Worm (Caenorhabditis elegans) whole organism, L3 larva: ENCODE measurements around the gene aat-6.

ENCODE experiments used
- eor-1 ChIP-seq, 2 experiments: fragments of 150-350 bp; optimal IDR thresholded peaks; 2 replicates each; lab custom pipeline; 2014 to 2018; ENCODE audit warnings: missing biosample characterization in 2 of 2, missing genetic modification characterization in 2 of 2
- fkh-10 ChIP-seq: sonication (generic microtip); optimal IDR thresholded peaks from 2 replicates; lab custom pipeline; 2017; ENCODE audit warnings: missing biosample characterization, missing genetic modification reagents, missing genetic modification characterization
- jun-1 ChIP-seq: fragments of 150-350 bp; optimal IDR thresholded peaks from 2 replicates; lab custom pipeline; 2014; ENCODE audit warnings: missing biosample characterization, missing genetic modification reagents, missing genetic modification characterization
- lin-39 ChIP-seq: fragments of 150-350 bp; optimal IDR thresholded peaks from 2 replicates; lab custom pipeline; 2018; ENCODE audit warnings: missing biosample characterization, missing genetic modification reagents, missing genetic modification characterization
- nhr-11 ChIP-seq: fragments of 150-350 bp; optimal IDR thresholded peaks from 2 replicates; lab custom pipeline; 2014; ENCODE audit warnings: missing biosample characterization, missing genetic modification characterization
- nhr-237 ChIP-seq: fragments of 150-350 bp; optimal IDR thresholded peaks from 2 replicates; lab custom pipeline; 2014; ENCODE audit warnings: missing biosample characterization, missing genetic modification characterization
- nhr-43 ChIP-seq: sonication (generic microtip); optimal IDR thresholded peaks from 2 replicates; lab custom pipeline; 2016; ENCODE audit warnings: mild to moderate bottlenecking, missing genetic modification characterization, missing compliant biosample characterization; ENCODE audit not compliant: poor library complexity, severe bottlenecking
- pqm-1 ChIP-seq: fragments of 150-350 bp; optimal IDR thresholded peaks from 2 replicates; lab custom pipeline; 2017; ENCODE audit warnings: missing biosample characterization, missing genetic modification characterization, inconsistent platforms
- skn-1 ChIP-seq: fragments of 150-350 bp; optimal IDR thresholded peaks from 2 replicates; lab custom pipeline; 2014; ENCODE audit warnings: missing biosample characterization, missing genetic modification characterization
- tbx-2 ChIP-seq: sonication (generic microtip); optimal IDR thresholded peaks from 2 replicates; lab custom pipeline; 2016; ENCODE audit warnings: mild to moderate bottlenecking, missing genetic modification characterization, missing compliant biosample characterization

DNA sequence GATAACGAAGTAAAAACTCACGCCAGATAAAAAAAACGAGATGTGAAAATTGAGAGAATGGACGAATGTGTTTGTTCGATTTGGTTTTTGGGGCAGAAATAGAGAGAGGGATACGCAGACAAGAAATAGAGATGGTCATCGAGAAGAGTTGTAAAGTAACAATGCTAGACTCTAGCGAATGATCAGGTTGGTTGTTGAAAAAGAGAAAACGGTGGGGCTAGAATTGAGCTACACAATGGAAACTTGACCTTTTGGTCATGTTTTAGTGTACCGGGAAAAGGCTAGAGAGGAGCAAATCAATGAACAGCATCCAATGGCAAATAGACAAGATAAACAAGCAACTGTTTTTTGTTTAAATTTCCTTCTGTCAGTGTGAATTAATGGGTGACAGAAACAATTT lies 19.9 kb upstream of the aat-6 start, which contains the start of gene dhs-19:
- TF ChIP-seq jun-1 (tag; lab: Kevin White, UChicago) (no peak), skn-1 (tag; lab: Kevin White, UChicago) (no peak), nhr-43 (tag; lab: Kevin White, UChicago) (no peak), fkh-10 (GFP tag; lab: Kevin White, UChicago) (no peak), nhr-237 (tag; lab: Kevin White, UChicago) (no peak), tbx-2 (tag; lab: Kevin White, UChicago) (no peak), eor-1 (tag; optimal IDR thresholded peaks at IDR 0.05; lab: Kevin White, UChicago) (no peak), pqm-1 (tag; lab: Kevin White, UChicago) (no peak), lin-39 (tag; lab: Kevin White, UChicago) (no peak), nhr-11 (tag; lab: Kevin White, UChicago) (no peak)
